Worm (Caenorhabditis elegans) whole organism, young adult: Measurements from ENCODE around the gene B0336.12.

Experiments
- F49E8.2 ChIP-seq: sonication (generic microtip); optimal IDR thresholded peaks from 3 replicates; lab custom pipeline; 2017; ENCODE audit warnings: missing genetic modification characterization, mild to moderate bottlenecking, missing compliant biosample characterization, antibody characterized with exemption, moderate library complexity; ENCODE audit not compliant: insufficient read depth
- madf-6 ChIP-seq: fragments of 200-800 bp; sonication (Bioruptor generic); IDR thresholded peaks from 2 replicates; pipeline ENCODE4 v1.3.6; 2022; ENCODE audit warnings: missing genetic modification reagents, missing genetic modification characterization, missing compliant biosample characterization
- unc-62 ChIP-seq: fragments of 150-350 bp; optimal IDR thresholded peaks from 2 replicates; lab custom pipeline; 2014; ENCODE audit warnings: missing biosample characterization, missing genetic modification reagents, missing genetic modification characterization

- TF ChIP-seq unc-62 (GFP tag; lab: Kevin White, UChicago) (no peak), madf-6 (no peak), F49E8.2 (tag; lab: Kevin White, UChicago) (no peak)
These were observed 44.7 kb downstream of the B0336.12 start for ce11 chrIII:5665278-5665677.
